Worm (Caenorhabditis elegans): Measurements from ENCODE around the gene tbx-31.

Gene tbx-31

ce11 chrX:1651668-1652067, 22.3 kb downstream of the tbx-31 start, which contains the start of gene ZK380.4:
Gene ZK380.4 (minus strand): TSS chrX:1651994.
- TF ChIP-seq rbr-2 (tag; optimal IDR thresholded peaks at IDR 0.05) (no peak), unc-62 (GFP tag; optimal IDR thresholded peaks at IDR 0.05 in 1 of 2) (peak in 1 of 2 experiments; percentile 92), unc-62 (tag; optimal IDR thresholded peaks at IDR 0.05) (no peak)

ce11 chrX:1643442-1644096, 30.4 kb downstream of the tbx-31 start:
- TF ChIP-seq mes-2 (tag; optimal IDR thresholded peaks at IDR 0.05; ENCODE audit: poor library complexity, severe bottlenecking), result no peak
- TF ChIP-seq gei-8 (GFP tag; optimal IDR thresholded peaks at IDR 0.05), result no peak
- no peak for TF ChIP-seq zfp-2 (tag; optimal IDR thresholded peaks at IDR 0.05)
- TF ChIP-seq sdz-12 (GFP tag; optimal IDR thresholded peaks at IDR 0.05), result no peak
- TF ChIP-seq lin-13 (GFP tag; optimal IDR thresholded peaks at IDR 0.05), result peak; percentile 1
- no peak for TF ChIP-seq daf-8 (GFP tag; IDR thresholded peaks at IDR 0.05)
- TF ChIP-seq F37D6.2 (tag; optimal IDR thresholded peaks at IDR 0.05), result no peak
- TF ChIP-seq pqm-1 (tag; optimal IDR thresholded peaks at IDR 0.05), result no peak
- no peak for TF ChIP-seq daf-16 (GFP tag; optimal IDR thresholded peaks at IDR 0.05)
- TF ChIP-seq daf-16 (tag; optimal IDR thresholded peaks at IDR 0.05), result peak; percentile 14
- TF ChIP-seq lin-15B (tag; optimal IDR thresholded peaks at IDR 0.05), result no peak
- no peak for TF ChIP-seq ztf-11 (tag; optimal IDR thresholded peaks at IDR 0.05)
- TF ChIP-seq daf-19 (GFP tag; conservative IDR thresholded peaks at IDR 0.05), result no peak
- TF ChIP-seq F49E8.2 (tag; optimal IDR thresholded peaks at IDR 0.05; ENCODE audit: borderline replicate concordance), result peak; percentile 12
- no peak for TF ChIP-seq spr-3 (GFP tag; optimal IDR thresholded peaks at IDR 0.05)
- no peak for TF ChIP-seq egl-43 (GFP tag; IDR thresholded peaks at IDR 0.05)
- peak in 1 of 2 experiments; percentile 98 for TF ChIP-seq unc-62 (GFP tag; optimal IDR thresholded peaks at IDR 0.05 in 1 of 2)
- no peak for TF ChIP-seq unc-62 (tag; optimal IDR thresholded peaks at IDR 0.05)

- TF ChIP-seq arid-1 (GFP tag; conservative IDR thresholded peaks at IDR 0.05), result no peak
- no peak for TF ChIP-seq ceh-20 (GFP tag; IDR thresholded peaks at IDR 0.05)
- peak; percentile 67 for TF ChIP-seq aha-1 (tag)
- TF ChIP-seq egl-43 (GFP tag; IDR thresholded peaks at IDR 0.05), result peak; percentile 65; the same call in 1 of the 2 replicates
- TF ChIP-seq ceh-28 (tag; optimal IDR thresholded peaks at IDR 0.05), result no peak
- TF ChIP-seq set-16 (GFP tag; IDR thresholded peaks at IDR 0.05), result peak; percentile 49
These were observed 43.0 kb downstream of the tbx-31 start, which contains the start of gene ZK380.2 for ce11 chrX:1630881-1631516. Gene ZK380.2 (plus strand): TSS chrX:1631466.

- TF ChIP-seq mxl-2 (GFP tag; conservative IDR thresholded peaks at IDR 0.05), result no peak
- no peak for TF ChIP-seq lin-15B (tag; optimal IDR thresholded peaks at IDR 0.05)
- no peak for TF ChIP-seq zfp-3 (GFP tag; conservative IDR thresholded peaks at IDR 0.05)
- no peak for TF ChIP-seq ceh-82 (tag; optimal IDR thresholded peaks at IDR 0.05)
- TF ChIP-seq daf-8 (GFP tag; IDR thresholded peaks at IDR 0.05), result no peak
- TF ChIP-seq nhr-42 (GFP tag; IDR thresholded peaks at IDR 0.05), result no peak
- no peak for TF ChIP-seq snpc-1.2 (GFP tag; IDR thresholded peaks at IDR 0.05)
- TF ChIP-seq Y75B8A.6 (GFP tag; IDR thresholded peaks at IDR 0.05), result no peak
- TF ChIP-seq lin-1 (GFP tag; IDR thresholded peaks at IDR 0.05), result no peak
- no peak for TF ChIP-seq spr-3 (GFP tag; optimal IDR thresholded peaks at IDR 0.05)
- TF ChIP-seq ztf-11 (tag; optimal IDR thresholded peaks at IDR 0.05), result no peak
- no peak for TF ChIP-seq ztf-7 (tag; optimal IDR thresholded peaks at IDR 0.05)
- TF ChIP-seq madf-9 (GFP tag; conservative IDR thresholded peaks at IDR 0.05), result no peak
- TF ChIP-seq pqm-1 (tag; optimal IDR thresholded peaks at IDR 0.05), result no peak
- TF ChIP-seq Y48G9A.11 (GFP tag; IDR thresholded peaks at IDR 0.05), result no peak
- TF ChIP-seq spr-1 (tag; optimal IDR thresholded peaks at IDR 0.05), result no peak
- TF ChIP-seq unc-130 (GFP tag; optimal IDR thresholded peaks at IDR 0.05), result no peak
- no peak for TF ChIP-seq sdz-12 (GFP tag; optimal IDR thresholded peaks at IDR 0.05)
- TF ChIP-seq zip-11 (GFP tag; IDR thresholded peaks at IDR 0.05), result no peak
- TF ChIP-seq fkh-10 (GFP tag; optimal IDR thresholded peaks at IDR 0.05), result no peak
These were observed 44.2 kb downstream of the tbx-31 start for ce11 chrX:1629746-1630145.
